Fruit fly (Drosophila melanogaster): ENCODE results near the gene CG33178.

Gene CG33178

DNA sequence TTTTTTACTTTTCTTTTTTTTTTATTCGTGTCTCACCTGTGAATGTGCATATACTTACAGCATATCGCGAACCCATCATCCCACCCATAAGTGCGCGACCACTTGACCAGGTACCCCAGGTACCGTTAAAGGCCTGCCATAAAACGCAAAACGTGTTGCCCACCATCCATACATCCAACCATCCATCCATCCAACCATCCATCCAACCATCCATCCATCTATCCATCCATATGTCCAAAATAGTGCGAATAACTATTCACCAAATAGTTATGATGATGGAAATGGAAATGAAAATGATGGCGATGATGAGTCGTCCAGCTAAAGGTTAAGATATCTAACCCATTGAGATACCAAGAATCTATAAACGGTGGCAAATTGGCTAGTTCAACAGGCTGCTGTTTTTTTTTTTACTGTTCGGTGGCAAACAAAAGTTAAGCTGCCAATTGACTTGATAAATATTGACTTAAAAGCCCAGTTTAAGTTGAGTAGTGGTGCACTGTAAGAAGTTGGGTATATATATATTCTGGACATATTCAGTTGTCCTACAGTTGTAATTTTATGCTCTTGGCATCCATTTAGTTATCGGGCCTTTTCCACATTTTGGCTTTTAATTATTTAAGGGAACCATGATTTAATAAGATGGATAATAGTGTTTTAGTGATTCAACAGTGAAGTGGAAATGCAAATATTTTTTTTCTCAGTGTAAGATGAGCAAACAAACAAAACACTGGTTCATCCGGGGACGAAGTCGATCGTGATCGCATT, 45.4 kb downstream of the CG33178 start (continued):
- 0 out of 2 replicates have a peak, but pooled peaks have one; percentile 15 for TF ChIP-seq Ada2b (GFP tag; IDR thresholded peaks at IDR 0.05)
- peak; percentile 77 for TF ChIP-seq Med (GFP tag)
- TF ChIP-seq B-H2 (GFP tag; optimal IDR thresholded peaks at IDR 0.05) = no peak
- peak; percentile 98 for TF ChIP-seq CG8281 (tag; optimal IDR thresholded peaks at IDR 0.05)
- no peak for TF ChIP-seq Lpt (GFP tag; optimal IDR thresholded peaks at IDR 0.05)
- TF ChIP-seq CG7839 (tag; optimal IDR thresholded peaks at IDR 0.05) = peak; percentile 32
- TF ChIP-seq row (GFP tag; IDR thresholded peaks at IDR 0.05) = 0 out of 3 replicates have a peak, but pooled peaks have one; percentile 29
- TF ChIP-seq pan (optimal IDR thresholded peaks at IDR 0.05) = no peak
- TF ChIP-seq pan (GFP tag; optimal IDR thresholded peaks at IDR 0.05 in 1 of 2, IDR thresholded peaks at IDR 0.05 in 1 of 2) = peak in 1 of 2 experiments; percentile 14
- peak; percentile 29; the same call in 1 of the 2 replicates for TF ChIP-seq Xrp1 (GFP tag; IDR thresholded peaks at IDR 0.05)
- TF ChIP-seq unpg (GFP tag; optimal IDR thresholded peaks at IDR 0.05) = peak; percentile 12
- TF ChIP-seq PHDP (tag; optimal IDR thresholded peaks at IDR 0.05) = peak; percentile 9
- TF ChIP-seq CG12104 (GFP tag; optimal IDR thresholded peaks at IDR 0.05) = no peak
- TF ChIP-seq Sox100B (GFP tag; optimal IDR thresholded peaks at IDR 0.05) = peak; percentile 28
- TF ChIP-seq HLH3B (GFP tag; IDR thresholded peaks at IDR 0.05) = no peak
- TF ChIP-seq CG17361 (GFP tag; IDR thresholded peaks at IDR 0.05) = 0 out of 3 replicates have a peak, but pooled peaks have one; percentile 17
- TF ChIP-seq CG7556 (GFP tag; optimal IDR thresholded peaks at IDR 0.05) = no peak
- TF ChIP-seq CG2120 (GFP tag; optimal IDR thresholded peaks at IDR 0.05) = peak; percentile 10
- TF ChIP-seq Lim3 (GFP tag; IDR thresholded peaks at IDR 0.05) = no peak
- no peak for TF ChIP-seq CG5180 (GFP tag; optimal IDR thresholded peaks at IDR 0.05)
- no peak for TF ChIP-seq gcm (GFP tag; optimal IDR thresholded peaks at IDR 0.05)
- TF ChIP-seq CG31441 (GFP tag; IDR thresholded peaks at IDR 0.05) = peak; percentile 23; the same call in 1 of the 2 replicates
- TF ChIP-seq CG15269 (tag; optimal IDR thresholded peaks at IDR 0.05) = peak; percentile 22
- peak; percentile 39 for TF ChIP-seq Ets65A (GFP tag)
- TF ChIP-seq tgo (GFP tag; IDR thresholded peaks at IDR 0.05) = peak; percentile 28; the same call in 1 of the 3 replicates
- TF ChIP-seq HmgD (GFP tag; optimal IDR thresholded peaks at IDR 0.05) = no peak
- TF ChIP-seq CG2678 (tag; optimal IDR thresholded peaks at IDR 0.05) = peak; percentile 45
- TF ChIP-seq CG3281 (GFP tag; optimal IDR thresholded peaks at IDR 0.05) = peak; percentile 11
- TF ChIP-seq dmrt99B (tag; optimal IDR thresholded peaks at IDR 0.05) = peak; percentile 32
- TF ChIP-seq CoRest (tag; optimal IDR thresholded peaks at IDR 0.05) = peak; percentile 14
- TF ChIP-seq bsh (GFP tag; optimal IDR thresholded peaks at IDR 0.05) = peak in 1 of 2 experiments; percentile 9
- no peak for TF ChIP-seq CG4707 (GFP tag; optimal IDR thresholded peaks at IDR 0.05)
- TF ChIP-seq CG11504 (tag; optimal IDR thresholded peaks at IDR 0.05) = peak; percentile 46
- no peak for TF ChIP-seq sqz (GFP tag; optimal IDR thresholded peaks at IDR 0.05)

dm6 chrX:15132065-15132464, 49.4 kb downstream of the CG33178 start:
- TF ChIP-seq CG5953 (GFP tag; IDR thresholded peaks at IDR 0.05) (no peak), H15 (GFP tag; IDR thresholded peaks at IDR 0.05) (no peak), psq (GFP tag; optimal IDR thresholded peaks at IDR 0.05) (no peak), ara (GFP tag; IDR thresholded peaks at IDR 0.05) (no peak), CG8281 (tag; optimal IDR thresholded peaks at IDR 0.05) (no peak), Dip2 (GFP tag; IDR thresholded peaks at IDR 0.05) (no peak)

All from whole organism, embryonic.